Worm (Caenorhabditis elegans): ENCODE data around the gene ufd-1.
"Not testable (repeated sequence)": the region's sequence is repeated elsewhere in the genome, so short reads cannot be mapped to it uniquely, and the experiment has no call there.

Gene ufd-1

DNA sequence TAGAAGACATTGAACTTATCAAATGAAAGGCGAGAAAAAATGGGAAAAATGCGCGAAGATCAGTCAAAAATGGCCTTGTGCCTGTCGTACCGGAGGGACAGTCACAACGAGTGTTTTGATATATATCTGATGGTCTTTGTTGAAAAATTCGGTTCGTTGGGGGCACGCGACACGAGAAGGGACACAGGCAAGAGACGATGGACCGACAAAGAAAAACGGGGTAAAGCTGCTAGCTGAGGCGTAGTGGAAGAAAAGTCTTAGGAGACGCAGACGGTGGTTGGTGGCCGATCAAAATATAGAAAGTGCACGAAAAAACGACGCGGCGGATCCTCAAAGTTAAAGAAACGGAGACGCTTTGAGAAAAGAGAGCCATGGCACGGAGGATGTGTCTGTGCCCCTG is 4.6 kb upstream of the ufd-1 start:
- TF ChIP-seq unc-62 (GFP tag; optimal IDR thresholded peaks at IDR 0.05): no peak

DNA sequence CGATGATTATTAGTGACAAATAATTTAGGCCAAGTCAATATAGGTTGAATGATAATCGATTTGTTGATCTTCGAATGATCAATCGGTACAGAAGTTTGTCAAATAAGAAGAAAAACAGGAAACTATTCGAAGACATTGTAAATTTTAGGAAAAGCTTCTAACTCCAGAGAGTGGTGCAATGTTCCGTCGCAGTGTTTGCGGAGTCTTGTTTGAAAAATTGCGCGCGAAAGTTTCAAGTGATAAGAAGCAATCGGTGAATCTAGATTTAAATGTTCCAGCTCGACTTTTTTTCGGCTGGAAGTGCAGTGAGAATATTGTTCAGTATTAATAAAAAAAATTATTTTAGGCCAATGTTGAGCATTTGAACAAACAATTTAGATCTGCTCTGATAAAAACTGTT is 4.0 kb upstream of the ufd-1 start:
- no peak for TF ChIP-seq unc-62 (GFP tag; optimal IDR thresholded peaks at IDR 0.05)

DNA sequence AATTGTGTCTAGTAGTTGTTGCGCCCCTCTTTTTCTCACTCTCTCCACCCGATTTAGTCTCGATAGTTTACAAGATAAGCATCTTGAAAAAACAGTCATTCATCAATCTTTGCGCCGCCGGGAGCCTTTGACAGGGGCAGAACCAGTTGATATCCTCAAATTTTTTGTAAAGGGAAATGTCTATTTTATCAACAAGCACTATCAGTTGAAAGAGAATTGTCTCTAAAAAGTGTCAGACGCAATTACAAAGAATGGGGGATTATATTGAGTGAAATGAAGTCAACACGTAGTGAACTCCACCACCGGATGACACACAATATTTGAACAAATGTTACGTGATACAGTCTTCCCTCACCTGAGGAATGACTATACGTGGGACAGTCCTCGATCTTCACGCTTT is 3.5 kb upstream of the ufd-1 start:
- no peak for TF ChIP-seq unc-62 (GFP tag; optimal IDR thresholded peaks at IDR 0.05)

DNA sequence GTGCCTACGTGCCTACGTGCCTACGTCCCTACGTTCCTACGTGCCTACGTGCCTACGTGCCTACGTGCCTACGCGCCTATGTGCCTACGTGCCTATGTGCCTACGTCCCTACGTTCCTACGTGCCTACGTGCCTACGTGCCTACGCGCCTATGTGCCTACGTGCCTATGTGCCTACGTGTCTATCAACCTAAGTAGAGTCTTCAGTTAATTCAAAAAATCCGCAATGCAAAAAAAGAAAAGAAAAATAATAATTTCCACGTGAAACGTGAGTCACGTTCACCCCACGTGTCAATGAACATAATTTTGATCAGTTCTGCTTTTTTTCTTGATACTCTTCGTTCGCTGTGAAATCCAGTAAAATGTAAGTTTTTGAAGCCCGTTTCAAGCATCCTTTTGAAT is 3.8 kb downstream of the ufd-1 start, which contains the start of gene F19B6.3:
Gene F19B6.3, plus strand, starts transcription at position 301 of the 400 bp plus-strand sequence.
- TF ChIP-seq unc-62 (GFP tag; optimal IDR thresholded peaks at IDR 0.05): not testable (repeated sequence)

DNA sequence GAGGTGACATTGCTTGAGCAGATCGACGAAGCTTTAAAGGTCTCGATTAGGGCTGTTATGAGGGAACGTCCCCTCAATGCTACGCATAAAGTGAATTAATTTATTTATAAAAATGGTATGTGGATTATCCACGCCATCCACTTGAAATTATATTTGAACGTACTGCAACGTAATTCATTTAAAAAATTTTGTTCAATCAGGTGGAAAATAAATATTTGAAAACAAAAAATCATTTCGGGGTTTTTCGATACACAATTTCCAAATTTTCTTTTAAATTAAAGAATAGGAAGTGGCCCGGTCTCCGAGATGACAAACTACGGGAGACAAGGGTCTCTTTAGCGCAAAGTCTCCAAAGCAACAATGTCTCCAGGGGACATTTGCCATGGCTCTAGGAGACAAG is 19.1 kb downstream of the ufd-1 start, which contains the start of gene oac-58:
Gene oac-58, minus strand, starts transcription at position 101 of the 400 bp plus-strand sequence.
- TF ChIP-seq unc-62 (GFP tag; optimal IDR thresholded peaks at IDR 0.05): no peak

DNA sequence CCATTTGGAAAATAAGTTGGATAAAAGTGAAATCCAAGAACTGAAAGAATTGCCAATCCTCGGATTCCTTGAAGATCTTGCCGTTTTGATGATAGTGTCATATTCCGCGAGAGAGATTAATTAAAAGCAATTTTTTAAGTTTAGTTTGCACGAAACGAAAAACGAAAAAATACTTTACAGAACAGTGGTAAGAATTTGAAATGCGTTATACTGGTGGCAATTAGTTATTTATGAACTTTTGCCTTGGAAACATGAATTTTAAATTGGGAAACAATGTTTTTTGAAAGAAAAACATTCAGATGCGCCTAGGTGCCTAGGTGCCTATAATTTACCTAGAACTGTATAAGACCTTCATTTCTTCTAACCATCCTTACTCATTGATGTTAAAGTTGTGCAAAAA is 23.0 kb downstream of the ufd-1 start, which contains the start of gene oac-57:
Gene oac-57, minus strand, starts transcription at position 101 of the 400 bp plus-strand sequence.
- no peak for TF ChIP-seq unc-62 (GFP tag; optimal IDR thresholded peaks at IDR 0.05)

DNA sequence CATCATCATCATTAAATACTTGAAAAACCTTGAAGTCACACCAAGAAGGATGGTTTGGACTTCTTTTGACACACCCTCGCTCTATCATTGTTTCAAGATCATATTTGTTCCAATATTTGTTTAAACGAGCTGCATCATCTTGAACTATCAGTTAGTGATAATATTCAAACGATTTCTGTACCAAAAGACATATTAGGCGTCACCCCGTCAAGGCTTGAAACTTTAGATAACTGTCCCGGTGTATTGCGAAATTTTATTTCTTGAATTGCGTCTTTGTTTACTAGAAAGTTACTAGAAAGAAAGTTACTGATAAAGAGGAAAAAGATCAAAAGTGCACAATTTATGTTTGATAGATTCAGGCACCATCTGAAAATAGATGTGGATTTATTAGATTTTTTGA is 24.7 kb downstream of the ufd-1 start:
- TF ChIP-seq unc-62 (GFP tag; optimal IDR thresholded peaks at IDR 0.05): no peak

DNA sequence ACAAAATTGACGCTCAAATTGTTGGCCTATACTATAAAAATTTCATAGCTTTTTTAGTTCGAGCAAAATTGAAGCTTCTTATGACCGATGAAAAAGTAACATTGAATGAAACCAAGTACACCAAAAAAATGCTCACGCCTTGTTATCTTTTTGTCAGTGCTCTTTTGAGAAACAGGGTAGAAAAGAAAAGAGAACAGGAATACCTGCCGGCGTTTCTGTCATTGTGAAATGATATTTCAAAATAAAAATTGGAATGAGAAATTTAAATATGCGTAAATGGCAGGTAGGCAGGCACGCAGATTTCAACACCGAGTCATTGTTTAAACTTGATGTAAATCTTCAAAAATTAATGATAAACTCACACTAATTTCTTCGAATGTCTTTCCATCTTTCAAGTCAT is 25.9 kb downstream of the ufd-1 start:
- no peak for TF ChIP-seq unc-62 (GFP tag; optimal IDR thresholded peaks at IDR 0.05)

DNA sequence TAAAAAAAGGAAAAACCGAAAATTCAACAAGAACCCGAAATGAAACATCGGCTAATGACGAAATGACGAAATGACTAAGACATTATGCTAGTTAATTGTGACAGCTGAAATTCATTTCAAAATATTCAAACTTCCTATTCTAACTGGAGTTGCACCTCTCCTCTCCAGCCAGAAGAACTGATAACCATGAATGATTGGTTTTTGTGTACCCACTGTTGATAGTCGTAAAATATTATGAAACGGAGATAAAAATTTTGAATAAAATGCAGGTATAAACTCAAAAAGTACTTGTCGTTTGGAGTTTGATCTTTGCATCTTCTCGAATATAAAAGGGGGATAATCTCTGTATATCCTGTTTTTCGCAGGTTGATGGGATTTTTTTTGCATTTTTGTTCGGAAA is 27.8 kb downstream of the ufd-1 start:
- no peak for TF ChIP-seq unc-62 (GFP tag; optimal IDR thresholded peaks at IDR 0.05)

DNA sequence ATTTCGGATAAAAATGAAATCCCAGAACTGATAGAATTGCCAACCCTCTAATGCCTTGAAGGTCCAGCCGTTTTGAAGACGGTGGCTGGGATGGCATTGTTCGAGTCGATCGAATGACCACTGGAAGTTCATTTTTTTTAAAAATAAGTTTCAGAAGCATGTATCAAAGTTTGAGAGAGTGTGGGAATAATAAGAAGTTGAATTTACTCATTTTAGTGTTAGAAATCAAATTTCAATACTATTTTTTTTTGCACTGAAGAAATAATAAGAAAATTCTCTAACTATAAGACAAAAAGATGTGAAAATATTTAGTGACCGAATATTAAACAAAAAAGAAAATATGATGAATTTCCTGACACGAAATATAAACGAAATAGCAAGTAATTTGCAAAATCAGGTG is 29.5 kb downstream of the ufd-1 start, which contains the start of gene oac-59:
Gene oac-59, minus strand, starts transcription at position 101 of the 400 bp plus-strand sequence.
- TF ChIP-seq unc-62 (GFP tag; optimal IDR thresholded peaks at IDR 0.05): no peak

DNA sequence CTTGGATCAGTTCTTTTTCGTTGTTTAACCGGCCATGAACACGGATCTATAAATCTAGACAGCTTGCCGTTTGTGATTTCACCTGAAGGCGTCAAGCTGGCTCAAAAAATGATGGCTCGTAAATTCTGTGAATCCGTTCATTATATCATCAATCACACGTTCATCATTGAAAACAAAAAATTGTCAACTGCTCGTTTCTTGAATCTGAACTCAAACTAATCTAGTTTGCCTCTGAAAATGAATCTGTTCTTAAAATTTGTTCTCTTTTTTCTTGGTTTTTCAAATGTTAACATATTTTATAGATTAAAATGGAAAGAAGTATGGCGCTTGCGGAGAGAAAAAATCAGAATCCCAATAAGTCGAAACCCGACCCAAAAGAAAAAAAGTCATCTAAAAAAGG is 39.9 kb downstream of the ufd-1 start, which contains the start of gene C42C1.8:
Gene C42C1.8, plus strand, starts transcription at position 301 of the 400 bp plus-strand sequence.
- TF ChIP-seq unc-62 (GFP tag; optimal IDR thresholded peaks at IDR 0.05): no peak

DNA sequence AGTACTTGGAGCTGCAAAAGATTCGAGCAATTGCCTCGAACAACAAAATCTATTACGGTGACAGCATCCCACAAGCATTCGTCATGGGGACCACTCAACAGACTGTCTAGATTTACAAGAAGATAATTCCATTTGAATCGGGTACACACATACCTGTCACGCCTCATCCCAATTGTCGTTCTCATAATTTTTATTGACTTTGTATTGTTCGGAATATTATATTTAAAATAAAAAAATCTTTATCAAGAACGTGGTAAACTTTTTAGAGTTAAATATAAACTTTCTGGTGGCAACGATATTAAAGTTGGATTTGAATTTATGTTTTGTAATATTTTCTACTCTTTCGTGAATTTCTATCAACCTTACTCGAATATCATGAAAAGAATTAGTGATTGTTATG is 41.5 kb downstream of the ufd-1 start, which contains the start of gene C42C1.9:
Gene C42C1.9, plus strand, starts transcription at position 301 of the 400 bp plus-strand sequence.
- TF ChIP-seq unc-62 (GFP tag; optimal IDR thresholded peaks at IDR 0.05): no peak

DNA sequence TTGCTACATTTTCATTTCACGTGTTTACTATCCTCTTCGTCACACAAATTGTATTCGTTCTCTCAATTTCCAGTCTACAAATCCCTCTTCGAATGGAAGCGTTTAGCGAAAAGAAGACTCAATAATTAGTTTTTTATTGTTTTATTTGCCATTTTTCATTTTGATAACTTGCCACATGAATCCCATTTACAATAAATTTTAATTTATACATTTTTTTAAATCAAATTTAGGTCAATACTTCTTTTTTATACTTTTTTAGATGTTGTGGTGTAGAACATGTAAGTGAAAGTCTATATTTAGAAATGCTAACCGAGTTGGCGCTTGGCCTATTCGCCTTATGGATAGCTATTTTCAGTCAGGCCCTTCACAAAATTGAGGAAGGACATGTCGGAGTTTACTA is 43.1 kb downstream of the ufd-1 start, which contains the start of gene erl-1:
Gene erl-1, plus strand, starts transcription at position 301 of the 400 bp plus-strand sequence.
- TF ChIP-seq unc-62 (GFP tag; optimal IDR thresholded peaks at IDR 0.05): no peak

DNA sequence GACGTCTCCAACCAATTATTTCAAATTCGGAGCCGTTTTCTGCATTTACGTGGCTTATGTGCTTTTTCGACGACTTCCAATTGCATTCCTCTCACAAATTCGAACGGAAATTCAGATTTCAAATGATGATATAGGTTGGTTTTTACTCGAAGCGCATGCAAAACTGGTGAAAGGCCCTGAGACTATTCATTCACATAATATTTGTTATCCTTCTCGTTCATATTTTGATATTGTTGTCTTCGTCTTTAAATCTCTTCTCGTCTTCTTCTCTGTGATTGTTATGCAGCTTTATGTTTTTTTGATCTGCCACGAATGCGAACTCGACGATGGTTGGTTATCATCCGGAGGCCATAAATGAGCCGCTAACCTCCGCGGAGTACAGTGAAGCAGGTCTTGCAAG is 47.8 kb downstream of the ufd-1 start, which contains the start of gene hpo-12:
Gene hpo-12, plus strand, starts transcription at position 301 of the 400 bp plus-strand sequence.
- no peak for TF ChIP-seq unc-62 (GFP tag; optimal IDR thresholded peaks at IDR 0.05)

DNA sequence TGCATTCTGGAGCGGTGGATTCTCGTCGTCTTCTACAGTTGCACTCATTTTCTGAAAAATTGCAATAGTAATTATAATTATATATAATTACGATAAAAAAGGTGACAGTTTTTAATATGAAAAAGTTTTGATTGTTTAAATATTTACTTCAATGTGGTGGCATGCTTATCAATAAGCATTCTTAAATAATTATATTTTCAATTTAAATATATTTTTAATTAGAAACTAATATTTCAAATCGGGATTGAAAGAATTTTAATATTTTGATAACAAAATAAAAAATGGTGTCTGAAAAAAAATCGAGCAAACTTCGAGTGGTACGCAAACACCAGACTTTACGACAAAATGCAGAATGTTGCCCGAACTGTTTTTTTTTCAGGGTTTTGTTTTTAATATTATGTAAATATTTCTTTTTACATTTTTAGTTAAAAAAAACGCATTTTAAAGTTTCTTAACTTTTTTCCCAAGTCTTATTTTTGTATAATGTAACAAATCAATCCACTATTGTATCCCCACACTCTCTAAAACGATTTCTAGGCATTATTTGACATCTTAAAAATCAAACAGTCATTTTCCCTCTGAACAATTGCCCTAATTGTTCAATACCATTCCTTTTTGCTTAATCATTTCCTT is 48.4 kb downstream of the ufd-1 start, which contains the start of the genes C42C1.12 and C42C1.19:
Gene C42C1.12, minus strand, starts transcription at position 51 of the 633 bp plus-strand sequence.
Gene C42C1.19, plus strand, starts transcription at position 583 of the 633 bp plus-strand sequence.
- no peak for TF ChIP-seq unc-62 (GFP tag; optimal IDR thresholded peaks at IDR 0.05)
